Worm (Caenorhabditis elegans) whole organism, L1 larva: ENCODE data around the gene ttr-42.

ENCODE experiments used
- ceh-88 ChIP-seq: fragments of 200-800 bp; sonication (Bioruptor generic); IDR thresholded peaks from 2 replicates; pipeline ENCODE4 v1.3.6; 2022; ENCODE audit warnings: missing genetic modification characterization, missing compliant biosample characterization
- nhr-84 ChIP-seq: sonication (generic microtip); optimal IDR thresholded peaks from 2 replicates; lab custom pipeline; 2017; ENCODE audit warnings: missing biosample characterization, missing genetic modification characterization
- nhr-90 ChIP-seq: sonication (generic microtip); optimal IDR thresholded peaks from 2 replicates; lab custom pipeline; 2016; ENCODE audit warnings: mild to moderate bottlenecking, missing genetic modification characterization, missing compliant biosample characterization; ENCODE audit not compliant: poor library complexity

ce11 chrX:2596605-2597004, 19.1 kb downstream of the ttr-42 start:
- TF ChIP-seq nhr-84 (tag; lab: Kevin White, UChicago): no peak
- no peak for TF ChIP-seq ceh-88
- TF ChIP-seq nhr-90: no peak
